Worm (Caenorhabditis elegans) whole organism, young adult: ENCODE measurements around the gene atp-2.
A peak's percentile ranks its signal among the peaks of the same experiment; 100 is the strongest.

Experiments used
- B0019.2 ChIP-seq: fragments of 200-800 bp; sonication (Bioruptor generic); conservative IDR thresholded peaks from 2 replicates; pipeline ENCODE4 v1.3.6; 2022; ENCODE audit warnings: missing genetic modification reagents, missing genetic modification characterization, missing compliant biosample characterization
- F10E7.11 ChIP-seq: sonication (generic microtip); optimal IDR thresholded peaks from 2 replicates; lab custom pipeline; 2017; ENCODE audit warnings: mild to moderate bottlenecking, missing genetic modification characterization, moderate library complexity, missing compliant biosample characterization
- F23B12.7 ChIP-seq: sonication (generic microtip); optimal IDR thresholded peaks from 2 replicates; lab custom pipeline; 2017; ENCODE audit warnings: missing genetic modification characterization, mild to moderate bottlenecking, missing compliant biosample characterization, antibody characterized with exemption, moderate library complexity; ENCODE audit not compliant: insufficient read depth
- F33H1.4 ChIP-seq: fragments of 200-800 bp; sonication (Bioruptor generic); IDR thresholded peaks from 2 replicates; pipeline ENCODE4 v1.3.6; 2022; ENCODE audit warnings: missing genetic modification reagents, missing genetic modification characterization, missing compliant biosample characterization
- F49E8.2 ChIP-seq: sonication (generic microtip); optimal IDR thresholded peaks from 3 replicates; lab custom pipeline; 2017; ENCODE audit warnings: missing genetic modification characterization, mild to moderate bottlenecking, missing compliant biosample characterization, antibody characterized with exemption, moderate library complexity; ENCODE audit not compliant: insufficient read depth
- K11D2.4 ChIP-seq: fragments of 200-800 bp; sonication (Bioruptor generic); IDR thresholded peaks from 2 replicates; pipeline ENCODE4 v1.3.6; 2022; ENCODE audit warnings: missing genetic modification reagents, missing genetic modification characterization, missing compliant biosample characterization
- Y53F4B.3 ChIP-seq: fragments of 200-800 bp; sonication (Bioruptor generic); IDR thresholded peaks from 2 replicates; pipeline ENCODE4 v1.3.6; 2022; ENCODE audit warnings: missing genetic modification reagents, missing genetic modification characterization, missing compliant biosample characterization
- Y53G8AR.9 ChIP-seq: fragments of 200-800 bp; sonication (Bioruptor generic); conservative IDR thresholded peaks from 2 replicates; pipeline ENCODE4 v1.3.6; 2022; ENCODE audit warnings: missing genetic modification reagents, missing genetic modification characterization, missing compliant biosample characterization
- ZK185.1 ChIP-seq: sonication (generic microtip); optimal IDR thresholded peaks from 2 replicates; lab custom pipeline; 2016; ENCODE audit warnings: mild to moderate bottlenecking, missing genetic modification characterization, missing compliant biosample characterization; ENCODE audit not compliant: poor library complexity, severe bottlenecking
- ama-1 ChIP-seq, 3 experiments: fragments of 150-350 bp in 1 of 3; sonication (generic microtip) in 2 of 3; optimal IDR thresholded peaks; 2 replicates each; lab custom pipeline; 2014 to 2018; ENCODE audit warnings: missing biosample characterization in 2 of 3, missing genetic modification characterization in 2 of 3, missing genetic modification reagents in 2 of 3
- athp-1 ChIP-seq: sonication (generic microtip); optimal IDR thresholded peaks from 2 replicates; lab custom pipeline; 2017; ENCODE audit warnings: mild to moderate bottlenecking, missing genetic modification characterization, missing compliant biosample characterization
- attf-3 ChIP-seq: fragments of 200-800 bp; sonication (Bioruptor generic); conservative IDR thresholded peaks from 2 replicates; pipeline ENCODE4 v1.3.6; 2022; ENCODE audit warnings: missing genetic modification reagents, missing genetic modification characterization, missing compliant biosample characterization
- attf-5 ChIP-seq: fragments of 200-800 bp; sonication (Bioruptor generic); optimal IDR thresholded peaks from 2 replicates; lab custom pipeline; 2018; ENCODE audit warnings: mild to moderate bottlenecking, missing genetic modification characterization, missing compliant biosample characterization
- bed-1 ChIP-seq: fragments of 200-800 bp; sonication (Bioruptor generic); IDR thresholded peaks from 2 replicates; pipeline ENCODE4 v1.3.6; 2022; ENCODE audit warnings: missing genetic modification reagents, missing genetic modification characterization, missing compliant biosample characterization
- cebp-1 ChIP-seq, 2 experiments: fragments of 200-800 bp in 1 of 2; sonication (Bioruptor generic) in 1 of 2; sonication (generic microtip) in 1 of 2; IDR thresholded peaks in 1 of 2; optimal IDR thresholded peaks in 1 of 2; 2 replicates each; pipeline versions ENCODE4 v1.3.6 to Lab custom; 2017 to 2022; ENCODE audit warnings: missing compliant biosample characterization in 2 of 2, missing genetic modification characterization in 2 of 2, mild to moderate bottlenecking in 1 of 2, missing genetic modification reagents in 1 of 2, moderate library complexity in 1 of 2
- cebp-2 ChIP-seq: fragments of 200-800 bp; sonication (Bioruptor generic); IDR thresholded peaks from 2 replicates; pipeline ENCODE4 v1.3.6; 2022; ENCODE audit warnings: missing genetic modification characterization, missing compliant biosample characterization
- ceh-40 ChIP-seq: fragments of 200-800 bp; sonication (Bioruptor generic); IDR thresholded peaks from 2 replicates; pipeline ENCODE4 v1.3.6; 2022; ENCODE audit warnings: missing genetic modification characterization, missing compliant biosample characterization
- chd-7 ChIP-seq: sonication (generic microtip); optimal IDR thresholded peaks from 2 replicates; lab custom pipeline; 2016; ENCODE audit warnings: mild to moderate bottlenecking, missing genetic modification characterization, moderate library complexity, missing compliant biosample characterization
- die-1 ChIP-seq: sonication (generic microtip); optimal IDR thresholded peaks from 2 replicates; lab custom pipeline; 2016; ENCODE audit warnings: missing genotype, mild to moderate bottlenecking, missing genetic modification characterization, missing compliant biosample characterization
- dox-1 ChIP-seq: fragments of 200-800 bp; sonication (Bioruptor generic); IDR thresholded peaks from 2 replicates; pipeline ENCODE4 v1.3.6; 2022; ENCODE audit warnings: missing genetic modification reagents, missing genetic modification characterization, missing compliant biosample characterization
- dpl-1 ChIP-seq: fragments of 150-350 bp; optimal IDR thresholded peaks from 2 replicates; lab custom pipeline; 2014; ENCODE audit warnings: missing biosample characterization, missing genetic modification reagents, missing genetic modification characterization
- efl-1 ChIP-seq: fragments of 150-350 bp; optimal IDR thresholded peaks from 2 replicates; lab custom pipeline; 2014; ENCODE audit warnings: missing biosample characterization, missing genetic modification reagents, missing genetic modification characterization
- ekl-4 ChIP-seq: fragments of 200-800 bp; sonication (Bioruptor generic); IDR thresholded peaks from 2 replicates; pipeline ENCODE4 v1.3.6; 2022; ENCODE audit warnings: missing genetic modification reagents, missing genetic modification characterization, missing compliant biosample characterization
- hrde-1 ChIP-seq: sonication (generic microtip); optimal IDR thresholded peaks from 2 replicates; lab custom pipeline; 2016; ENCODE audit warnings: missing genetic modification characterization, mild to moderate bottlenecking, missing compliant biosample characterization, moderate library complexity, missing genotype, missing genetic modification reagents, borderline replicate concordance
- lin-35 ChIP-seq, 3 experiments: fragments of 150-350 bp in 2 of 3; sonication (generic microtip) in 1 of 3; optimal IDR thresholded peaks; 2 replicates each; lab custom pipeline; 2014 to 2018; ENCODE audit warnings: missing biosample characterization in 3 of 3, missing genetic modification characterization in 3 of 3, missing genetic modification reagents in 3 of 3
- lin-40 ChIP-seq: sonication (generic microtip); optimal IDR thresholded peaks from 2 replicates; lab custom pipeline; 2016; ENCODE audit warnings: missing genetic modification characterization, mild to moderate bottlenecking, missing compliant biosample characterization, missing genotype, missing genetic modification reagents
- lir-1 ChIP-seq: fragments of 200-800 bp; sonication (Bioruptor generic); conservative IDR thresholded peaks from 2 replicates; pipeline ENCODE4 v1.3.6; 2022; ENCODE audit warnings: missing genetic modification reagents, missing genetic modification characterization, missing compliant biosample characterization
- madf-10 ChIP-seq: sonication (generic microtip); optimal IDR thresholded peaks from 2 replicates; lab custom pipeline; 2016; ENCODE audit warnings: mild to moderate bottlenecking, missing genetic modification characterization, missing compliant biosample characterization
- mcd-1 ChIP-seq: fragments of 200-800 bp; sonication (Bioruptor generic); IDR thresholded peaks from 2 replicates; pipeline ENCODE4 v1.3.6; 2022; ENCODE audit warnings: missing genetic modification reagents, missing genetic modification characterization, missing compliant biosample characterization
- nhr-179 ChIP-seq: sonication (generic microtip); optimal IDR thresholded peaks from 2 replicates; lab custom pipeline; 2016; ENCODE audit warnings: mild to moderate bottlenecking, missing genetic modification characterization, missing compliant biosample characterization
- nhr-27 ChIP-seq: fragments of 200-800 bp; sonication (Bioruptor generic); optimal IDR thresholded peaks from 2 replicates; lab custom pipeline; 2018; ENCODE audit warnings: mild to moderate bottlenecking, missing genetic modification characterization, moderate library complexity, missing compliant biosample characterization
- nhr-80 ChIP-seq: sonication (generic microtip); optimal IDR thresholded peaks from 2 replicates; lab custom pipeline; 2016; ENCODE audit warnings: missing genetic modification characterization, missing compliant biosample characterization
- pbrm-1 ChIP-seq: fragments of 200-800 bp; sonication (Bioruptor generic); IDR thresholded peaks from 2 replicates; pipeline ENCODE4 v1.3.6; 2022; ENCODE audit warnings: missing genetic modification reagents, missing genetic modification characterization, missing compliant biosample characterization
- pha-4 ChIP-seq: fragments of 150-350 bp; sonication (generic microtip); optimal IDR thresholded peaks from 2 replicates; lab custom pipeline; 2014; ENCODE audit warnings: missing biosample characterization, missing genetic modification reagents, missing genetic modification characterization
- rcor-1 ChIP-seq: fragments of 200-800 bp; sonication (Bioruptor generic); IDR thresholded peaks from 2 replicates; pipeline ENCODE4 v1.3.6; 2022; ENCODE audit warnings: missing genetic modification reagents, missing genetic modification characterization, missing compliant biosample characterization
- snpc-1.1 ChIP-seq: sonication (generic microtip); optimal IDR thresholded peaks from 2 replicates; lab custom pipeline; 2017; ENCODE audit warnings: missing genetic modification characterization, mild to moderate bottlenecking, missing compliant biosample characterization, antibody characterized with exemption, moderate library complexity, missing genotype, missing genetic modification reagents; ENCODE audit not compliant: insufficient read depth
- snpc-4 ChIP-seq, 5 experiments: fragments of 150-350 bp in 1 of 5; sonication (generic microtip) in 4 of 5; optimal IDR thresholded peaks; 2 replicates each; lab custom pipeline; 2014 to 2018; ENCODE audit warnings: missing genetic modification characterization in 5 of 5, missing biosample characterization in 3 of 5, antibody characterized with exemption in 2 of 5, mild to moderate bottlenecking in 2 of 5, missing compliant biosample characterization in 2 of 5, missing genotype in 2 of 5, moderate library complexity in 2 of 5, missing genetic modification reagents in 1 of 5
- tbp1 ChIP-seq: fragments of 200-800 bp; sonication (Bioruptor generic); optimal IDR thresholded peaks from 2 replicates; lab custom pipeline; 2018; ENCODE audit warnings: mild to moderate bottlenecking, missing genetic modification characterization, missing compliant biosample characterization
- tbx-9 ChIP-seq: sonication (generic microtip); optimal IDR thresholded peaks from 2 replicates; lab custom pipeline; 2016; ENCODE audit warnings: borderline replicate concordance, missing genetic modification characterization, inconsistent platforms, missing compliant biosample characterization
- tlf-1 ChIP-seq: fragments of 200-800 bp; sonication (Bioruptor generic); optimal IDR thresholded peaks from 2 replicates; lab custom pipeline; 2018; ENCODE audit warnings: mild to moderate bottlenecking, missing genetic modification characterization, missing compliant biosample characterization
- unc-130 ChIP-seq: sonication (generic microtip); optimal IDR thresholded peaks from 2 replicates; lab custom pipeline; 2016; ENCODE audit warnings: missing genetic modification reagents, missing genetic modification characterization, missing compliant biosample characterization
- unc-62 ChIP-seq: fragments of 150-350 bp; optimal IDR thresholded peaks from 2 replicates; lab custom pipeline; 2014; ENCODE audit warnings: missing biosample characterization, missing genetic modification reagents, missing genetic modification characterization
- zim-3 ChIP-seq: sonication (generic microtip); optimal IDR thresholded peaks from 2 replicates; lab custom pipeline; 2017; ENCODE audit warnings: mild to moderate bottlenecking, missing genetic modification characterization, moderate library complexity, missing compliant biosample characterization
- ztf-18 ChIP-seq: sonication (generic microtip); optimal IDR thresholded peaks from 2 replicates; lab custom pipeline; 2016; ENCODE audit warnings: missing genotype, mild to moderate bottlenecking, missing genetic modification characterization, missing compliant biosample characterization
- ztf-26 ChIP-seq: sonication (generic microtip); optimal IDR thresholded peaks from 2 replicates; lab custom pipeline; 2017; ENCODE audit warnings: missing genetic modification characterization, missing compliant biosample characterization

atp-2 gene

ce11 chrIII:5227831-5228467, at the start of gene atp-2, which contains the start of the genes C34E10.12 and C34E10.10:
atp-2 (plus strand) TSS chrIII:5228417.
C34E10.12 (minus strand) TSS chrIII:5227881.
C34E10.10 (minus strand) TSS chrIII:5227884.
- peak; percentile 58 for TF ChIP-seq dpl-1 (GFP tag; lab: Kevin White, UChicago)
- TF ChIP-seq die-1 = no peak
- TF ChIP-seq tlf-1 (GFP tag; lab: Kevin White, UChicago) = peak; percentile 13
- peak; percentile 87 for TF ChIP-seq F23B12.7
- no peak for TF ChIP-seq hrde-1 (tag; lab: Kevin White, UChicago)
- peak; percentile 73 for TF ChIP-seq mcd-1 (GFP tag; lab: Robert Waterston, UW)
- TF ChIP-seq pbrm-1 = peak; percentile 50; the same call in 1 of the 2 replicates
- TF ChIP-seq nhr-179 = no peak
- TF ChIP-seq cebp-1 (GFP tag; IDR thresholded peaks at IDR 0.05; lab: Robert Waterston, UW) = no peak
- TF ChIP-seq cebp-1 (tag; optimal IDR thresholded peaks at IDR 0.05; lab: Kevin White, UChicago) = peak; percentile 59
- peak; percentile 61 for TF ChIP-seq tbp1 (GFP tag; lab: Kevin White, UChicago)
- no peak for TF ChIP-seq snpc-4 (GFP tag; optimal IDR thresholded peaks at IDR 0.05; lab: Kevin White, UChicago)
- peak; percentile 24 to 75 (median 40) for TF ChIP-seq snpc-4 (tag; optimal IDR thresholded peaks at IDR 0.05; lab: Kevin White, UChicago)
- TF ChIP-seq ZK185.1 (tag; lab: Kevin White, UChicago) = peak; percentile 68
- peak; percentile 19 for TF ChIP-seq ztf-26
- TF ChIP-seq dox-1 = peak; percentile 56
- TF ChIP-seq chd-7 (tag; lab: Kevin White, UChicago) = no peak
- TF ChIP-seq unc-130 (GFP tag; lab: Kevin White, UChicago) = peak; percentile 23
- peak; percentile 82 for TF ChIP-seq attf-5 (GFP tag; lab: Kevin White, UChicago)
- TF ChIP-seq snpc-1.1 (tag; lab: Kevin White, UChicago) = peak; percentile 48
- TF ChIP-seq efl-1 = no peak
- TF ChIP-seq zim-3 (tag; lab: Kevin White, UChicago) = no peak
- TF ChIP-seq ama-1 (optimal IDR thresholded peaks at IDR 0.05; lab: Kevin White, UChicago) = no peak
- no peak for TF ChIP-seq ama-1 (GFP tag; optimal IDR thresholded peaks at IDR 0.05; lab: Kevin White, UChicago)
- peak; percentile 64 for TF ChIP-seq lin-40
- peak; percentile 54 for TF ChIP-seq madf-10
- no peak for TF ChIP-seq athp-1 (tag; lab: Kevin White, UChicago)
- TF ChIP-seq F33H1.4 (GFP tag; lab: Robert Waterston, UW) = peak; percentile 96
- TF ChIP-seq F49E8.2 (tag; lab: Kevin White, UChicago) = peak; percentile 72
- TF ChIP-seq nhr-80 = peak; percentile 38
- peak; percentile 11 for TF ChIP-seq pha-4
- TF ChIP-seq Y53F4B.3 (GFP tag; lab: Robert Waterston, UW) = no peak
- TF ChIP-seq tbx-9 = no peak
- no peak for TF ChIP-seq cebp-2 (GFP tag; lab: Robert Waterston, UW)
- no peak for TF ChIP-seq B0019.2
- TF ChIP-seq lir-1 = no peak
- TF ChIP-seq Y53G8AR.9 (GFP tag; lab: Robert Waterston, UW) = 0 out of 2 replicates have a peak, but pooled peaks have one; percentile 34
- peak; percentile 57; the same call in 1 of the 2 replicates for TF ChIP-seq attf-3
- peak; percentile 59 for TF ChIP-seq ekl-4 (GFP tag; lab: Robert Waterston, UW)
- no peak for TF ChIP-seq bed-1 (GFP tag; lab: Robert Waterston, UW)
- TF ChIP-seq lin-35 (GFP tag; optimal IDR thresholded peaks at IDR 0.05; lab: Kevin White, UChicago) = peak in 1 of 3 experiments; percentile 76
- no peak for TF ChIP-seq ceh-40 (GFP tag; lab: Robert Waterston, UW)
- TF ChIP-seq F10E7.11 = no peak
- no peak for TF ChIP-seq nhr-27 (tag; lab: Kevin White, UChicago)
- TF ChIP-seq unc-62 = no peak
- peak; percentile 20; the same call in 1 of the 2 replicates for TF ChIP-seq K11D2.4 (GFP tag; lab: Robert Waterston, UW)
- TF ChIP-seq ztf-18 (tag; lab: Kevin White, UChicago) = peak; percentile 12
- peak; percentile 39; the same call in 1 of the 2 replicates for TF ChIP-seq rcor-1
